Fruit fly (Drosophila melanogaster) whole organism, embryonic: Measurements from ENCODE around the gene CG9733.

Experiments
- CG10267 ChIP-seq: fragments of 200-800 bp; sonication (Bioruptor generic); optimal IDR thresholded peaks from 2 replicates; lab custom pipeline; 2018; ENCODE audit warnings: missing biosample characterization, mild to moderate bottlenecking, missing genetic modification characterization, moderate library complexity
- CG10274 ChIP-seq: fragments of 200-800 bp; sonication (Bioruptor generic); optimal IDR thresholded peaks from 3 replicates; lab custom pipeline; 2017; ENCODE audit warnings: missing biosample characterization, mild to moderate bottlenecking, missing genetic modification characterization
- CG11085 ChIP-seq: fragments of 200-800 bp; sonication (Bioruptor generic); IDR thresholded peaks from 2 replicates; pipeline ENCODE4 v1.3.6; 2022; ENCODE audit warnings: missing biosample characterization, missing genetic modification characterization
- CG2889 ChIP-seq: fragments of 200-800 bp; sonication (Bioruptor generic); IDR thresholded peaks from 3 replicates; pipeline ENCODE4 v1.3.6; 2022; ENCODE audit warnings: missing biosample characterization, missing genetic modification characterization
- MBD-R2 ChIP-seq: fragments of 200-800 bp; sonication (Bioruptor generic); IDR thresholded peaks from 2 replicates; pipeline ENCODE4 v1.3.6; 2022; ENCODE audit warnings: missing biosample characterization, missing genetic modification characterization
- Trl ChIP-seq, 3 experiments: fragments of >200 bp in 2 of 3; fragments of 200-800 bp in 1 of 3; sonication (Bioruptor generic) in 1 of 3; optimal IDR thresholded peaks; 2 replicates in 1 of 3; 3 replicates in 2 of 3; lab custom pipeline; 2016 to 2017; ENCODE audit warnings: missing biosample characterization in 1 of 3, missing genetic modification characterization in 1 of 3
- Xrp1 ChIP-seq: fragments of 200-800 bp; sonication (Bioruptor generic); IDR thresholded peaks from 2 replicates; pipeline ENCODE4 v1.3.6; 2022; ENCODE audit warnings: missing biosample characterization, missing genetic modification characterization
- bbx ChIP-seq: fragments of 200-800 bp; sonication (Bioruptor generic); IDR thresholded peaks from 2 replicates; pipeline ENCODE4 v1.3.6; 2022; ENCODE audit warnings: missing biosample characterization, missing genetic modification characterization; ENCODE audit not compliant: partially characterized antibody
- dati ChIP-seq: fragments of 200-800 bp; sonication (Bioruptor generic); IDR thresholded peaks from 2 replicates; pipeline ENCODE4 v1.3.6; 2022; ENCODE audit warnings: missing biosample characterization, missing genetic modification characterization
- hbn ChIP-seq: fragments of 200-800 bp; sonication (Bioruptor generic); IDR thresholded peaks from 2 replicates; pipeline ENCODE4 v1.3.6; 2022; ENCODE audit warnings: missing biosample characterization, missing genetic modification characterization; ENCODE audit not compliant: partially characterized antibody
- pan ChIP-seq, 4 experiments: fragments of >200 bp in 3 of 4; fragments of 200-800 bp in 1 of 4; sonication (Bioruptor generic) in 1 of 4; optimal IDR thresholded peaks in 3 of 4; IDR thresholded peaks in 1 of 4; 2 replicates each; pipeline versions ENCODE4 v1.3.6 to Lab custom; 2017 to 2022; ENCODE audit warnings: missing biosample characterization in 2 of 4, missing genetic modification characterization in 2 of 4, mixed read lengths in 1 of 4
- ttk ChIP-seq: fragments of 200-800 bp; sonication (Bioruptor generic); IDR thresholded peaks from 2 replicates; pipeline ENCODE4 v2.1.2; 2022; ENCODE audit warnings: missing biosample characterization, missing genetic modification characterization

DNA sequence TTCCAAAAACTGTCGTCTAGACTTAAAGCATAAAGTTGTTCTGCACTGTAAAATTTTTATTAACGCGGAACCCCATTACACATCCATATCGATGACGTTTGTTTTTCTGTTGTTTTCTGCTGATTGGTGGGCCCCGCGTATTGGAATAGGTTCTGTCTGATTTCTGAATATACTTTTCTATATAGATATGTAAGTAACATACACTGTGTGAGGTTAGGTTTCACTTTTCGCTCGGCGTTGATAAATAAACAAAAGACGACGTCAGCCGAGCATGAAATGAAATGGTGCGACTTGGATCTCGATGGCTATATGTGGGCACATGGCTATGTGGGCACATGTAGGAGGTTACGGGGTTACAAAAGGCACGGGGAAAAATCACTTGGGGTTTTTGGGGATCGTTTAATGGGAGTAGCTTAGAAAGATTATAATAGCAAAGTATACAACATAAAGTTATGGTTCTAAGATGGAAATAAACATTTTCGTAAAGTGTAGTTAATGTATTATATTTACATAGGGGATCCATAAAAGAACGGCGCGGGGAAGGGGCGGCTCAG lies 36.6 kb upstream of the CG9733 start:
- TF ChIP-seq CG11085 (GFP tag; lab: Robert Waterston, UW), result no peak
- no peak for TF ChIP-seq MBD-R2
- no peak for TF ChIP-seq Xrp1 (GFP tag; lab: Robert Waterston, UW)
- TF ChIP-seq CG10274 (GFP tag; lab: Kevin White, UChicago), result no peak
- TF ChIP-seq Trl (optimal IDR thresholded peaks at IDR 0.05; lab: Kevin White, UChicago), result no peak
- no peak for TF ChIP-seq Trl (GFP tag; optimal IDR thresholded peaks at IDR 0.05; lab: Kevin White, UChicago)
- no peak for TF ChIP-seq bbx (GFP tag; lab: Robert Waterston, UW)
- no peak for TF ChIP-seq CG2889
- TF ChIP-seq pan (optimal IDR thresholded peaks at IDR 0.05; lab: Kevin White, UChicago), result no peak
- TF ChIP-seq pan (GFP tag; optimal IDR thresholded peaks at IDR 0.05 in 1 of 2, IDR thresholded peaks at IDR 0.05 in 1 of 2), result no peak
- TF ChIP-seq ttk (GFP tag; lab: Robert Waterston, UW), result no peak
- no peak for TF ChIP-seq dati (GFP tag; lab: Robert Waterston, UW)
- TF ChIP-seq CG10267, result no peak
- TF ChIP-seq hbn (GFP tag; lab: Robert Waterston, UW), result no peak
